Fruit fly (Drosophila melanogaster) whole organism, prepupa: ENCODE measurements around the gene CG31740.

Experiments
- Blimp-1 ChIP-seq: fragments of 200-800 bp; sonication (Bioruptor generic); optimal IDR thresholded peaks from 3 replicates; lab custom pipeline; 2017; ENCODE audit warnings: missing biosample characterization, missing genetic modification characterization, mild to moderate bottlenecking, moderate library complexity, missing genetic modification reagents
- CG10631 ChIP-seq: fragments of 200-800 bp; sonication (Bioruptor generic); optimal IDR thresholded peaks from 2 replicates; lab custom pipeline; 2016; ENCODE audit warnings: missing biosample characterization, missing genetic modification characterization
- CG10669 ChIP-seq: fragments of 200-800 bp; sonication (Bioruptor generic); optimal IDR thresholded peaks from 3 replicates; lab custom pipeline; 2018; ENCODE audit warnings: missing biosample characterization, mild to moderate bottlenecking, missing genetic modification characterization, moderate library complexity
- CG11294 ChIP-seq: fragments of 200-800 bp; sonication (Bioruptor generic); IDR thresholded peaks from 2 replicates; pipeline ENCODE4 v1.3.6; 2022; ENCODE audit warnings: missing biosample characterization, missing genetic modification characterization
- CG11762 ChIP-seq: fragments of 200-800 bp; sonication (Bioruptor generic); optimal IDR thresholded peaks from 3 replicates; lab custom pipeline; 2016; ENCODE audit warnings: missing biosample characterization, missing genetic modification characterization; ENCODE audit not compliant: insufficient read depth
- CG11902 ChIP-seq: fragments of 200-800 bp; sonication (Bioruptor generic); optimal IDR thresholded peaks from 3 replicates; lab custom pipeline; 2016; ENCODE audit warnings: missing biosample characterization, missing genetic modification characterization
- CG1621 ChIP-seq: fragments of 200-800 bp; sonication (Bioruptor generic); optimal IDR thresholded peaks from 3 replicates; lab custom pipeline; 2018; ENCODE audit warnings: missing biosample characterization, mild to moderate bottlenecking, missing genetic modification characterization
- CG16779 ChIP-seq: fragments of 200-800 bp; sonication (Bioruptor generic); optimal IDR thresholded peaks from 3 replicates; lab custom pipeline; 2017; ENCODE audit warnings: missing biosample characterization, mild to moderate bottlenecking, missing genetic modification characterization
- CG31627 ChIP-seq: fragments of 200-800 bp; sonication (Bioruptor generic); optimal IDR thresholded peaks from 3 replicates; lab custom pipeline; 2016; ENCODE audit warnings: missing biosample characterization, missing genetic modification characterization
- CG32006 ChIP-seq: fragments of 200-800 bp; sonication (Bioruptor generic); optimal IDR thresholded peaks from 3 replicates; lab custom pipeline; 2017; ENCODE audit warnings: missing biosample characterization, mild to moderate bottlenecking, missing genetic modification characterization
- CG34406 ChIP-seq: fragments of 200-800 bp; sonication (Bioruptor generic); optimal IDR thresholded peaks from 3 replicates; lab custom pipeline; 2016; ENCODE audit warnings: missing biosample characterization, missing genetic modification characterization
- CG3919 ChIP-seq: fragments of 200-800 bp; sonication (Bioruptor generic); optimal IDR thresholded peaks from 3 replicates; lab custom pipeline; 2016; ENCODE audit warnings: missing biosample characterization, missing genetic modification characterization
- CG4318 ChIP-seq: fragments of 200-800 bp; sonication (Bioruptor generic); optimal IDR thresholded peaks from 3 replicates; lab custom pipeline; 2017; ENCODE audit warnings: missing biosample characterization, mild to moderate bottlenecking, missing genetic modification characterization
- CG6163 ChIP-seq: fragments of 200-800 bp; sonication (Bioruptor generic); IDR thresholded peaks from 3 replicates; pipeline ENCODE4 v1.3.6; 2022; ENCODE audit warnings: missing biosample characterization, missing genetic modification characterization
- CG6808 ChIP-seq: fragments of 200-800 bp; sonication (Bioruptor generic); optimal IDR thresholded peaks from 3 replicates; lab custom pipeline; 2017; ENCODE audit warnings: missing biosample characterization, missing genetic modification characterization, mild to moderate bottlenecking, moderate library complexity, missing genetic modification reagents
- CG6854 ChIP-seq: fragments of 200-800 bp; sonication (Bioruptor generic); optimal IDR thresholded peaks from 2 replicates; lab custom pipeline; 2017; ENCODE audit warnings: missing biosample characterization, mild to moderate bottlenecking, missing genetic modification characterization
- CG7368 ChIP-seq: fragments of 200-800 bp; sonication (Bioruptor generic); optimal IDR thresholded peaks from 3 replicates; lab custom pipeline; 2016; ENCODE audit warnings: missing biosample characterization, missing genetic modification characterization
- CG8119 ChIP-seq: fragments of 200-800 bp; sonication (Bioruptor generic); IDR thresholded peaks from 3 replicates; pipeline ENCODE4 v1.3.6; 2022; ENCODE audit warnings: missing biosample characterization, missing genetic modification characterization
- CG8319 ChIP-seq: fragments of 200-800 bp; sonication (Bioruptor generic); optimal IDR thresholded peaks from 3 replicates; lab custom pipeline; 2016; ENCODE audit warnings: missing biosample characterization, missing genetic modification characterization
- CG8632 ChIP-seq: fragments of 200-800 bp; sonication (Bioruptor generic); optimal IDR thresholded peaks from 3 replicates; lab custom pipeline; 2016; ENCODE audit warnings: missing biosample characterization, missing genetic modification characterization
- CG9139 ChIP-seq: fragments of 200-800 bp; sonication (Bioruptor generic); optimal IDR thresholded peaks from 3 replicates; lab custom pipeline; 2017; ENCODE audit warnings: missing biosample characterization, mild to moderate bottlenecking, missing genetic modification characterization
- Eip75B ChIP-seq: fragments of 200-800 bp; sonication (Bioruptor generic); optimal IDR thresholded peaks from 3 replicates; lab custom pipeline; 2016; ENCODE audit warnings: missing biosample characterization, missing genetic modification characterization
- Eip78C ChIP-seq: fragments of 200-800 bp; sonication (Bioruptor generic); peaks from one replicate; lab custom pipeline; 2016; ENCODE audit warnings: missing biosample characterization, missing genetic modification characterization
- Eip93F ChIP-seq: fragments of 200-800 bp; sonication (Bioruptor generic); optimal IDR thresholded peaks from 2 replicates; lab custom pipeline; 2016; ENCODE audit warnings: missing biosample characterization, mild to moderate bottlenecking, missing genetic modification characterization
- Ets21C ChIP-seq: fragments of 200-800 bp; sonication (Bioruptor generic); optimal IDR thresholded peaks from 3 replicates; lab custom pipeline; 2016; ENCODE audit warnings: missing biosample characterization, missing genetic modification characterization
- Ets96B ChIP-seq: fragments of 200-800 bp; optimal IDR thresholded peaks from 2 replicates; lab custom pipeline; 2019; ENCODE audit warnings: missing biosample characterization, mild to moderate bottlenecking, missing genetic modification characterization, moderate library complexity
- Gug ChIP-seq: fragments of 200-800 bp; sonication (Bioruptor generic); IDR thresholded peaks from 2 replicates; pipeline ENCODE4 v1.3.6; 2022; ENCODE audit warnings: missing biosample characterization, missing genetic modification characterization
- Hr38 ChIP-seq: sonication (Bioruptor generic); optimal IDR thresholded peaks from 2 replicates; lab custom pipeline; 2016; ENCODE audit warnings: missing biosample characterization, missing genetic modification characterization
- Hr39 ChIP-seq: fragments of 200-800 bp; sonication (Bioruptor generic); optimal IDR thresholded peaks from 2 replicates; lab custom pipeline; 2016; ENCODE audit warnings: missing biosample characterization, missing genetic modification characterization
- Lpt ChIP-seq: fragments of 200-800 bp; sonication (Bioruptor generic); optimal IDR thresholded peaks from 3 replicates; lab custom pipeline; 2016; ENCODE audit warnings: missing biosample characterization, missing genetic modification characterization
- Met ChIP-seq: fragments of 200-800 bp; sonication (Bioruptor generic); optimal IDR thresholded peaks from 3 replicates; lab custom pipeline; 2016; ENCODE audit warnings: missing biosample characterization, missing genetic modification characterization
- Smox ChIP-seq: fragments of 200-800 bp; sonication (Bioruptor generic); optimal IDR thresholded peaks from 3 replicates; lab custom pipeline; 2016; ENCODE audit warnings: missing biosample characterization, missing genetic modification characterization
- Sox14 ChIP-seq: fragments of 200-800 bp; sonication (Bioruptor generic); optimal IDR thresholded peaks from 3 replicates; lab custom pipeline; 2016; ENCODE audit warnings: missing biosample characterization, missing genetic modification characterization
- Sox15 ChIP-seq: fragments of 200-800 bp; sonication (Bioruptor generic); optimal IDR thresholded peaks from 3 replicates; lab custom pipeline; 2016; ENCODE audit warnings: missing biosample characterization, missing genetic modification characterization
- acj6 ChIP-seq: fragments of 200-800 bp; sonication (Bioruptor generic); optimal IDR thresholded peaks from 3 replicates; lab custom pipeline; 2016; ENCODE audit warnings: missing biosample characterization, missing genetic modification characterization
- cyc ChIP-seq: fragments of 200-800 bp; sonication (Bioruptor generic); optimal IDR thresholded peaks from 3 replicates; lab custom pipeline; 2016; ENCODE audit warnings: missing biosample characterization, missing genetic modification characterization
- eg ChIP-seq: fragments of 200-800 bp; sonication (Bioruptor generic); IDR thresholded peaks from 3 replicates; pipeline ENCODE4 v1.3.6; 2022; ENCODE audit warnings: missing biosample characterization, missing genetic modification characterization
- fd59A ChIP-seq: fragments of 200-800 bp; sonication (Bioruptor generic); optimal IDR thresholded peaks from 2 replicates; lab custom pipeline; 2017; ENCODE audit warnings: missing biosample characterization, mild to moderate bottlenecking, missing genetic modification characterization, missing genetic modification reagents
- fd85E ChIP-seq: fragments of 200-800 bp; sonication (Bioruptor generic); optimal IDR thresholded peaks from 3 replicates; lab custom pipeline; 2016; ENCODE audit warnings: missing biosample characterization, missing genetic modification characterization
- fkh ChIP-seq: fragments of 200-800 bp; sonication (Bioruptor generic); optimal IDR thresholded peaks from 3 replicates; lab custom pipeline; 2017; ENCODE audit warnings: missing biosample characterization, mild to moderate bottlenecking, missing genetic modification characterization, moderate library complexity
- salr ChIP-seq, 2 experiments: fragments of 200-800 bp; sonication (Bioruptor generic); optimal IDR thresholded peaks; 3 replicates each; lab custom pipeline; 2016 to 2018; ENCODE audit warnings: missing biosample characterization in 2 of 2, missing genetic modification characterization in 2 of 2, mild to moderate bottlenecking in 1 of 2
- spab ChIP-seq: fragments of 200-800 bp; sonication (Bioruptor generic); optimal IDR thresholded peaks from 2 replicates; lab custom pipeline; 2017; ENCODE audit warnings: missing biosample characterization, mild to moderate bottlenecking, missing genetic modification characterization, missing genetic modification reagents
- ss ChIP-seq, 2 experiments: fragments of 200-800 bp; sonication (Bioruptor generic); optimal IDR thresholded peaks; 2 replicates in 1 of 2; 3 replicates in 1 of 2; lab custom pipeline; 2017 to 2018; ENCODE audit warnings: mild to moderate bottlenecking in 2 of 2, missing biosample characterization in 2 of 2, missing genetic modification characterization in 2 of 2, moderate library complexity in 1 of 2
- svp ChIP-seq: fragments of 200-800 bp; sonication (Bioruptor generic); peaks from one replicate; lab custom pipeline; 2016; ENCODE audit warnings: missing biosample characterization, missing genetic modification characterization
- vri ChIP-seq: fragments of 200-800 bp; sonication (Bioruptor generic); optimal IDR thresholded peaks from 3 replicates; lab custom pipeline; 2016; ENCODE audit warnings: missing biosample characterization, mild to moderate bottlenecking, missing genetic modification characterization

Gene CG31740

DNA sequence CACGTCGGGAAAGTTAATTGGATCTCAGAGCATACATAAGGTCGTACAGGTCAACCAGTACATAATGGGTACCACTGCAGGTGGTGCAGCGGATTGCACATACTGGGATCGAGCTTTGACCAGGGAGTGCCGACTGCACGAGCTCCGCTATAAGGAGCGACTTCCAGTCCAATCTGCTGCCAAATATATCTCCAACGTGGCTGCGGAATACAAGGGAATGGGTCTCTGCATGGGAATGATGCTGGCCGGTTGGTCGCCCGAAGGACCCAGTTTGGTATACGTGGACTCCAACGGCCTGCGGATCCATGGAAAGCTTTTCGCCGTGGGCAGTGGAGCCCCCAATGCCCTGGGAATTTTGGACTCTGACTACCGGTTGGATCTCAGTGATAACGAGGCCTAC, 18.0 kb upstream of the CG31740 start:
- TF ChIP-seq fkh (GFP tag; lab: Kevin White, UChicago) (no peak), Gug (0 out of 2 replicates have a peak, but pooled peaks have one; percentile 12)
- TF ChIP-seq, all 60 proteins: peak for 1

- TF ChIP-seq Met (GFP tag; lab: Kevin White, UChicago) = no peak
- 0 out of 3 replicates have a peak, but pooled peaks have one; percentile 30 for TF ChIP-seq CG6163 (GFP tag; lab: Robert Waterston, UW)
- no peak for TF ChIP-seq Eip78C
- no peak for TF ChIP-seq CG3919 (GFP tag; lab: Kevin White, UChicago)
- no peak for TF ChIP-seq CG4318 (GFP tag; lab: Kevin White, UChicago)
These were observed 6.6 kb upstream of the CG31740 start for dm6 chr2L:18002149-18002548.

- TF ChIP-seq CG9139 (GFP tag; lab: Kevin White, UChicago) (peak; percentile 25), CG8319 (GFP tag; lab: Kevin White, UChicago) (peak; percentile 8), Sox15 (peak; percentile 4), CG32006 (GFP tag; lab: Kevin White, UChicago) (peak; percentile 86), Lpt (peak; percentile 68), Sox14 (GFP tag; lab: Kevin White, UChicago) (peak; percentile 67), Ets21C (GFP tag; lab: Kevin White, UChicago) (peak; percentile 24), cyc (GFP tag; lab: Kevin White, UChicago) (peak; percentile 58), ss (GFP tag; optimal IDR thresholded peaks at IDR 0.05; lab: Kevin White, UChicago) (peak; percentile 45 to 87), fd59A (peak; percentile 33), Hr38 (GFP tag; lab: Kevin White, UChicago) (no peak), CG6854 (GFP tag; lab: Kevin White, UChicago) (peak; percentile 70), CG16779 (tag; lab: Kevin White, UChicago) (no peak), CG34406 (GFP tag; lab: Kevin White, UChicago) (peak; percentile 52), Eip93F (GFP tag; lab: Kevin White, UChicago) (peak; percentile 46), CG11762 (GFP tag; lab: Kevin White, UChicago) (peak; percentile 56), Ets96B (peak; percentile 82), CG8632 (peak; percentile 62), CG11902 (GFP tag; lab: Kevin White, UChicago) (peak; percentile 24), salr (GFP tag; optimal IDR thresholded peaks at IDR 0.05; lab: Kevin White, UChicago) (peak in 1 of 2 experiments; percentile 76), Eip78C (peak; percentile 87), CG11294 (GFP tag; lab: Robert Waterston, UW) (peak; percentile 78), CG7368 (GFP tag; lab: Kevin White, UChicago) (peak; percentile 28), Met (GFP tag; lab: Kevin White, UChicago) (peak; percentile 56), Blimp-1 (GFP tag; lab: Kevin White, UChicago) (peak; percentile 25), CG6808 (peak; percentile 57), svp (GFP tag; lab: Kevin White, UChicago) (peak; percentile 86), CG1621 (tag; lab: Kevin White, UChicago) (peak; percentile 28), Smox (GFP tag; lab: Kevin White, UChicago) (peak; percentile 61), CG8119 (GFP tag; lab: Robert Waterston, UW) (peak; percentile 93), CG6163 (GFP tag; lab: Robert Waterston, UW) (peak; percentile 93), vri (GFP tag; lab: Kevin White, UChicago) (peak; percentile 40), Gug (peak; percentile 91), CG4318 (GFP tag; lab: Kevin White, UChicago) (peak; percentile 71), CG10669 (GFP tag; lab: Kevin White, UChicago) (peak; percentile 49), CG31627 (GFP tag; lab: Kevin White, UChicago) (peak; percentile 41), eg (peak; percentile 94), Eip75B (peak; percentile 51), spab (peak; percentile 55), fd85E (GFP tag; lab: Kevin White, UChicago) (no peak), Hr39 (GFP tag; lab: Kevin White, UChicago) (peak; percentile 44), CG10631 (GFP tag; lab: Kevin White, UChicago) (peak; percentile 74), acj6 (GFP tag; lab: Kevin White, UChicago) (peak; percentile 63)
These were observed 5.5 kb upstream of the CG31740 start for dm6 chr2L:18003028-18003836.
